Worm (Caenorhabditis elegans): Measurements from ENCODE around the gene ift-43.
A peak's percentile ranks its signal among the peaks of the same experiment; 100 is the strongest.

ift-43 gene

ce11 chrII:5646942-5647341 lies 13.6 kb downstream of the ift-43 start, which contains the start of gene F59E12.9:
F59E12.9 (minus strand) TSS chrII:5647042.
- TF ChIP-seq madf-10 (tag; optimal IDR thresholded peaks at IDR 0.05) (no peak), ccch-3 (GFP tag; optimal IDR thresholded peaks at IDR 0.05) (no peak), bed-2 (GFP tag; IDR thresholded peaks at IDR 0.05) (no peak), hmg-20 (GFP tag; IDR thresholded peaks at IDR 0.05) (no peak), snpc-3.4 (tag; optimal IDR thresholded peaks at IDR 0.05) (no peak), F22D6.2 (tag; optimal IDR thresholded peaks at IDR 0.05) (no peak), attf-5 (GFP tag; optimal IDR thresholded peaks at IDR 0.05) (no peak), C06A6.2 (GFP tag; conservative IDR thresholded peaks at IDR 0.05) (no peak), aptf-3 (GFP tag; IDR thresholded peaks at IDR 0.05) (no peak), tbp1 (GFP tag; optimal IDR thresholded peaks at IDR 0.05) (no peak), ZK185.1 (tag; optimal IDR thresholded peaks at IDR 0.05; ENCODE audit: poor library complexity, severe bottlenecking) (no peak), F55B11.4 (tag; optimal IDR thresholded peaks at IDR 0.05; ENCODE audit: borderline replicate concordance, insufficient read depth) (no peak), Y79H2A.3 (GFP tag; conservative IDR thresholded peaks at IDR 0.05) (no peak), ztf-6 (GFP tag; IDR thresholded peaks at IDR 0.05) (no peak), F37B4.10 (GFP tag; IDR thresholded peaks at IDR 0.05) (no peak), F23B12.7 (tag; optimal IDR thresholded peaks at IDR 0.05; ENCODE audit: insufficient read depth) (no peak), D2030.7 (GFP tag; IDR thresholded peaks at IDR 0.05) (no peak), mes-4 (tag; optimal IDR thresholded peaks at IDR 0.05) (no peak)

DNA sequence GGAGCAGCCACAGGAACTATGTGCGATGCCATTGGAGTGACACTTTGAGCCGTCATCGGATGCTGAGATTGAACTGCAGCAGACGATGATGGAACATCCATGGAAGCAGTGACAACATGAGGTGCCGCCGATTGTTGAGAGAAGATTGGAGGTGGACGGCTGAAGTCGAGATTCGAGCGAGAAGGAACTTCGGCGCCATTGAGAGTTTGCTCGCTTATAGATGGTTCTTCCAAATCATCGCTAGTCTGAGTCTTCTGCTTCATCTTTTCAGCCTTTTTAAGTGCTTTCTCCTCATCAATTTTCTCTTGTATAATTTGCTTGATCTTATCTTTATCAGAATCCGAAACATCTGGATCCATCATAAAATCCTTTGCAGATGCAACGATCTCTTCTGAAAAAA lies 18.5 kb downstream of the ift-43 start:
- TF ChIP-seq mcd-1 (GFP tag; IDR thresholded peaks at IDR 0.05) (0 out of 2 replicates have a peak, but pooled peaks have one; percentile 12), athp-1 (tag; optimal IDR thresholded peaks at IDR 0.05) (no peak), zfh-2 (GFP tag; conservative IDR thresholded peaks at IDR 0.05) (peak; percentile 43; the same call in 1 of the 2 replicates)

- no peak for TF ChIP-seq B0261.1 (tag; optimal IDR thresholded peaks at IDR 0.05)
- peak; percentile 56 for TF ChIP-seq zfh-2 (GFP tag; conservative IDR thresholded peaks at IDR 0.05)
- TF ChIP-seq D2030.7 (GFP tag; IDR thresholded peaks at IDR 0.05), result no peak
- no peak for TF ChIP-seq ceh-27 (GFP tag; optimal IDR thresholded peaks at IDR 0.05)
- TF ChIP-seq hsf-1 (GFP tag; IDR thresholded peaks at IDR 0.05), result no peak
- no peak for TF ChIP-seq bed-1 (GFP tag; IDR thresholded peaks at IDR 0.05)
- TF ChIP-seq chd-7 (tag; optimal IDR thresholded peaks at IDR 0.05), result peak; percentile 2
- no peak for TF ChIP-seq efl-1 (GFP tag; optimal IDR thresholded peaks at IDR 0.05)
Measured at ce11 chrII:5640362-5641079, 20.1 kb downstream of the ift-43 start.

- TF ChIP-seq hsf-1 (GFP tag; IDR thresholded peaks at IDR 0.05) (no peak), atf-7 (tag; optimal IDR thresholded peaks at IDR 0.05) (no peak), T07F8.4 (tag; optimal IDR thresholded peaks at IDR 0.05) (no peak), nhr-80 (tag; optimal IDR thresholded peaks at IDR 0.05) (no peak), ztf-26 (tag; optimal IDR thresholded peaks at IDR 0.05) (no peak), sea-2 (GFP tag; IDR thresholded peaks at IDR 0.05) (no peak), ceh-79 (tag; optimal IDR thresholded peaks at IDR 0.05) (no peak), dpff-1 (tag; optimal IDR thresholded peaks at IDR 0.05) (no peak), bed-2 (GFP tag; IDR thresholded peaks at IDR 0.05) (no peak)
Measured at ce11 chrII:5638059-5638458, 22.5 kb downstream of the ift-43 start, which contains the start of gene F59E12.3. F59E12.3 (plus strand) TSS chrII:5638359.

Data from whole organism, young adult.